Worm (Caenorhabditis elegans) whole organism, L1 larva: Measurements from ENCODE around the gene asm-3.
A peak's percentile ranks its signal among the peaks of the same experiment; 100 is the strongest.

Source experiments
- C04F5.9 ChIP-seq: sonication (generic microtip); optimal IDR thresholded peaks from 2 replicates; lab custom pipeline; 2016; ENCODE audit warnings: missing genetic modification characterization, missing compliant biosample characterization
- C16A3.4 ChIP-seq: fragments of 150-350 bp; optimal IDR thresholded peaks from 2 replicates; lab custom pipeline; 2014; ENCODE audit warnings: missing biosample characterization, missing genetic modification characterization
- C34B4.2 ChIP-seq: sonication (generic microtip); optimal IDR thresholded peaks from 2 replicates; lab custom pipeline; 2017; ENCODE audit warnings: mild to moderate bottlenecking, missing genetic modification characterization, missing compliant biosample characterization
- F16B12.6 ChIP-seq: fragments of 150-350 bp; optimal IDR thresholded peaks from 2 replicates; lab custom pipeline; 2014; ENCODE audit warnings: missing biosample characterization, missing genetic modification characterization
- aha-1 ChIP-seq: fragments of 150-350 bp; optimal IDR thresholded peaks from 2 replicates; lab custom pipeline; 2014; ENCODE audit warnings: missing biosample characterization, missing genetic modification characterization
- ceh-63 ChIP-seq: fragments of 200-800 bp; sonication (Bioruptor generic); optimal IDR thresholded peaks from 2 replicates; lab custom pipeline; 2018; ENCODE audit warnings: mild to moderate bottlenecking, missing genetic modification characterization, missing compliant biosample characterization
- dsc-1 ChIP-seq: sonication (generic microtip); optimal IDR thresholded peaks from 2 replicates; lab custom pipeline; 2016; ENCODE audit warnings: mild to moderate bottlenecking, missing genetic modification characterization, missing compliant biosample characterization
- efl-1 ChIP-seq, 4 experiments: fragments of 150-350 bp; optimal IDR thresholded peaks in 3 of 4; peaks in 1 of 4; 1 replicate in 1 of 4; 2 replicates in 3 of 4; lab custom pipeline; 2014; ENCODE audit warnings: missing biosample characterization in 2 of 4, missing genetic modification characterization in 2 of 4, missing genetic modification reagents in 2 of 4
- egl-13 ChIP-seq: sonication (generic microtip); optimal IDR thresholded peaks from 2 replicates; lab custom pipeline; 2016; ENCODE audit warnings: missing genotype, missing genetic modification reagents, missing genetic modification characterization, missing compliant biosample characterization
- egl-27 ChIP-seq, 2 experiments: fragments of 150-350 bp in 1 of 2; sonication (generic microtip); optimal IDR thresholded peaks; 3 replicates each; lab custom pipeline; 2017 to 2018; ENCODE audit warnings: missing biosample characterization in 2 of 2, missing genetic modification characterization in 2 of 2, missing genetic modification reagents in 2 of 2
- elt-2 ChIP-seq: sonication (generic microtip); optimal IDR thresholded peaks from 2 replicates; lab custom pipeline; 2016; ENCODE audit warnings: missing genetic modification characterization, mild to moderate bottlenecking, inconsistent platforms, missing compliant biosample characterization, missing genetic modification reagents
- elt-3 ChIP-seq, 6 experiments: fragments of 150-350 bp in 1 of 6; sonication (generic microtip); optimal IDR thresholded peaks; 2 replicates each; lab custom pipeline; 2017 to 2018; ENCODE audit warnings: missing biosample characterization in 6 of 6, missing genetic modification characterization in 6 of 6, inconsistent platforms in 1 of 6
- ets-5 ChIP-seq: fragments of 200-800 bp; sonication (Bioruptor generic); IDR thresholded peaks from 2 replicates; pipeline ENCODE4 v1.3.6; 2022; ENCODE audit warnings: missing genetic modification characterization, missing compliant biosample characterization
- fkh-10 ChIP-seq: sonication (generic microtip); optimal IDR thresholded peaks from 2 replicates; lab custom pipeline; 2017; ENCODE audit warnings: missing biosample characterization, missing genetic modification reagents, missing genetic modification characterization
- grh-1 ChIP-seq: fragments of 200-800 bp; sonication (Bioruptor generic); IDR thresholded peaks from 2 replicates; pipeline ENCODE4 v1.3.6; 2022; ENCODE audit warnings: missing genetic modification reagents, missing genetic modification characterization, missing compliant biosample characterization
- hlh-4 ChIP-seq: sonication (generic microtip); optimal IDR thresholded peaks from 2 replicates; lab custom pipeline; 2016; ENCODE audit warnings: mild to moderate bottlenecking, missing genetic modification characterization, missing compliant biosample characterization
- hpl-2 ChIP-seq: fragments of 150-350 bp; optimal IDR thresholded peaks from 2 replicates; lab custom pipeline; 2014; ENCODE audit warnings: missing biosample characterization, missing genetic modification reagents, missing genetic modification characterization
- irx-1 ChIP-seq: sonication (generic microtip); optimal IDR thresholded peaks from 2 replicates; lab custom pipeline; 2016; ENCODE audit warnings: missing genetic modification characterization, missing compliant biosample characterization
- jun-1 ChIP-seq: fragments of 150-350 bp; optimal IDR thresholded peaks from 2 replicates; lab custom pipeline; 2014; ENCODE audit warnings: missing biosample characterization, missing genetic modification reagents, missing genetic modification characterization
- lin-35 ChIP-seq, 2 experiments: fragments of 150-350 bp; optimal IDR thresholded peaks; 2 replicates each; lab custom pipeline; 2014; ENCODE audit warnings: missing biosample characterization in 2 of 2, missing genetic modification characterization in 2 of 2, missing genetic modification reagents in 2 of 2
- lsy-2 ChIP-seq, 2 experiments: fragments of 150-350 bp; optimal IDR thresholded peaks; 2 replicates each; lab custom pipeline; 2014; ENCODE audit warnings: missing biosample characterization in 2 of 2, missing genetic modification characterization in 2 of 2
- mef-2 ChIP-seq: fragments of 150-350 bp; optimal IDR thresholded peaks from 2 replicates; lab custom pipeline; 2014; ENCODE audit warnings: missing biosample characterization, missing genetic modification characterization
- nhr-12 ChIP-seq: sonication (generic microtip); optimal IDR thresholded peaks from 2 replicates; lab custom pipeline; 2017; ENCODE audit warnings: missing biosample characterization, missing genetic modification characterization
- nhr-47 ChIP-seq: sonication (generic microtip); optimal IDR thresholded peaks from 2 replicates; lab custom pipeline; 2016; ENCODE audit warnings: mild to moderate bottlenecking, missing genetic modification characterization, moderate library complexity, missing compliant biosample characterization
- nhr-76 ChIP-seq: sonication (generic microtip); optimal IDR thresholded peaks from 2 replicates; lab custom pipeline; 2017; ENCODE audit warnings: missing biosample characterization, missing genetic modification characterization
- nhr-85 ChIP-seq: sonication (generic microtip); peaks from one replicate; lab custom pipeline; 2016; ENCODE audit warnings: missing genetic modification characterization, inconsistent platforms, missing compliant biosample characterization
- pax-3 ChIP-seq: fragments of 200-800 bp; sonication (Bioruptor generic); optimal IDR thresholded peaks from 2 replicates; lab custom pipeline; 2018; ENCODE audit warnings: mild to moderate bottlenecking, missing genetic modification characterization, moderate library complexity, missing compliant biosample characterization
- pqm-1 ChIP-seq: sonication (generic microtip); optimal IDR thresholded peaks from 3 replicates; lab custom pipeline; 2017; ENCODE audit warnings: missing biosample characterization, missing genetic modification characterization
- rnt-1 ChIP-seq: sonication (generic microtip); optimal IDR thresholded peaks from 2 replicates; lab custom pipeline; 2016; ENCODE audit warnings: mild to moderate bottlenecking, missing genetic modification characterization, moderate library complexity, missing compliant biosample characterization
- skn-1 ChIP-seq: fragments of 150-350 bp; optimal IDR thresholded peaks from 2 replicates; lab custom pipeline; 2014; ENCODE audit warnings: missing biosample characterization, missing genetic modification characterization
- snpc-4 ChIP-seq: fragments of 150-350 bp; optimal IDR thresholded peaks from 2 replicates; lab custom pipeline; 2014; ENCODE audit warnings: missing biosample characterization, missing genetic modification characterization
- snu-23 ChIP-seq: sonication (generic microtip); optimal IDR thresholded peaks from 2 replicates; lab custom pipeline; 2016; ENCODE audit warnings: missing genetic modification characterization, missing compliant biosample characterization
- sox-4 ChIP-seq: sonication (generic microtip); optimal IDR thresholded peaks from 2 replicates; lab custom pipeline; 2016; ENCODE audit warnings: missing genetic modification characterization, missing compliant biosample characterization
- sptf-1 ChIP-seq: fragments of 150-350 bp; optimal IDR thresholded peaks from 2 replicates; lab custom pipeline; 2014; ENCODE audit warnings: missing biosample characterization, missing genetic modification characterization
- sup-37 ChIP-seq: fragments of 200-800 bp; sonication (Bioruptor generic); optimal IDR thresholded peaks from 2 replicates; lab custom pipeline; 2018; ENCODE audit warnings: mild to moderate bottlenecking, missing genetic modification characterization, missing compliant biosample characterization
- tbx-2 ChIP-seq: sonication (generic microtip); optimal IDR thresholded peaks from 2 replicates; lab custom pipeline; 2016; ENCODE audit warnings: missing genetic modification characterization, missing compliant biosample characterization
- unc-130 ChIP-seq: fragments of 150-350 bp; optimal IDR thresholded peaks from 2 replicates; lab custom pipeline; 2017; ENCODE audit warnings: missing biosample characterization, missing genetic modification characterization, inconsistent platforms
- unc-62 ChIP-seq: fragments of 150-350 bp; optimal IDR thresholded peaks from 2 replicates; lab custom pipeline; 2014; ENCODE audit warnings: missing biosample characterization, missing genetic modification reagents, missing genetic modification characterization
- unc-86 ChIP-seq: sonication (generic microtip); optimal IDR thresholded peaks from 2 replicates; lab custom pipeline; 2016; ENCODE audit warnings: missing genetic modification characterization, missing compliant biosample characterization
- vab-15 ChIP-seq: sonication (generic microtip); optimal IDR thresholded peaks from 2 replicates; lab custom pipeline; 2017; ENCODE audit warnings: missing genotype, mild to moderate bottlenecking, missing genetic modification characterization, missing compliant biosample characterization
- zag-1 ChIP-seq: fragments of 150-350 bp; optimal IDR thresholded peaks from 2 replicates; lab custom pipeline; 2014; ENCODE audit warnings: missing biosample characterization, missing genetic modification characterization
- ztf-11 ChIP-seq, 2 experiments: sonication (generic microtip); optimal IDR thresholded peaks; 2 replicates each; lab custom pipeline; 2016 to 2017; ENCODE audit warnings: missing genetic modification characterization in 2 of 2, missing biosample characterization in 1 of 2, missing compliant biosample characterization in 1 of 2

asm-3 gene

ce11 chrIV:551923-552322 lies 28.3 kb upstream of the asm-3 start:
- TF ChIP-seq egl-27 (tag; optimal IDR thresholded peaks at IDR 0.05; lab: Kevin White, UChicago) (no peak), vab-15 (tag; lab: Kevin White, UChicago) (no peak), sptf-1 (tag; lab: Kevin White, UChicago) (no peak), elt-2 (peak; percentile 88)

- TF ChIP-seq snu-23 (GFP tag; lab: Kevin White, UChicago) = no peak
- no peak for TF ChIP-seq elt-3 (tag; optimal IDR thresholded peaks at IDR 0.05; lab: Kevin White, UChicago)
- no peak for TF ChIP-seq hpl-2 (GFP tag; lab: Kevin White, UChicago)
- no peak for TF ChIP-seq lin-35 (GFP tag; optimal IDR thresholded peaks at IDR 0.05; lab: Kevin White, UChicago)
- TF ChIP-seq ztf-11 (tag; optimal IDR thresholded peaks at IDR 0.05; lab: Kevin White, UChicago) = no peak
- no peak for TF ChIP-seq ets-5 (GFP tag; lab: Robert Waterston, UW)
- TF ChIP-seq tbx-2 (tag; lab: Kevin White, UChicago) = no peak
- TF ChIP-seq irx-1 (tag; lab: Kevin White, UChicago) = no peak
- TF ChIP-seq unc-130 (tag; lab: Kevin White, UChicago) = no peak
- no peak for TF ChIP-seq ceh-63 (GFP tag; lab: Kevin White, UChicago)
- TF ChIP-seq jun-1 (tag; lab: Kevin White, UChicago) = no peak
Measured at ce11 chrIV:548000-548399, 24.4 kb upstream of the asm-3 start, which contains the start of gene F56A11.4. Gene F56A11.4, plus strand, starts transcription at chrIV:548300.

- TF ChIP-seq skn-1 (tag; lab: Kevin White, UChicago) (no peak), unc-130 (tag; lab: Kevin White, UChicago) (no peak), snu-23 (GFP tag; lab: Kevin White, UChicago) (no peak), unc-86 (tag; lab: Kevin White, UChicago) (no peak), jun-1 (tag; lab: Kevin White, UChicago) (no peak), hlh-4 (tag; lab: Kevin White, UChicago) (no peak), snpc-4 (tag; lab: Kevin White, UChicago) (no peak)
Measured at ce11 chrIV:545852-546251, 22.2 kb upstream of the asm-3 start.

ce11 chrIV:531835-532234 lies 8.2 kb upstream of the asm-3 start, which contains the start of gene glt-7:
Gene glt-7, plus strand, starts transcription at chrIV:532135.
- TF ChIP-seq hpl-2 (GFP tag; lab: Kevin White, UChicago) = no peak
- no peak for TF ChIP-seq efl-1 (optimal IDR thresholded peaks at IDR 0.05; lab: Kevin White, UChicago)
- TF ChIP-seq efl-1 (GFP tag; optimal IDR thresholded peaks at IDR 0.05 in 1 of 2; lab: Kevin White, UChicago) = peak in 1 of 2 experiments; percentile 64
- TF ChIP-seq, all 84 proteins: peak for 1

ce11 chrIV:524352-524751 lies 743 bp upstream of the asm-3 start, which contains the start of gene W03G1.2:
Gene W03G1.2, plus strand, starts transcription at chrIV:524652.
- no peak for TF ChIP-seq rnt-1 (tag; lab: Kevin White, UChicago)
- no peak for TF ChIP-seq lsy-2 (tag; optimal IDR thresholded peaks at IDR 0.05; lab: Kevin White, UChicago)
- no peak for TF ChIP-seq tbx-2 (tag; lab: Kevin White, UChicago)
- TF ChIP-seq F16B12.6 (tag; lab: Kevin White, UChicago) = no peak
- TF ChIP-seq pqm-1 (tag; lab: Kevin White, UChicago) = no peak
- TF ChIP-seq nhr-47 (tag; lab: Kevin White, UChicago) = no peak
- TF ChIP-seq nhr-76 (tag; lab: Kevin White, UChicago) = no peak
- no peak for TF ChIP-seq C04F5.9
- no peak for TF ChIP-seq mef-2
- no peak for TF ChIP-seq aha-1 (tag; lab: Kevin White, UChicago)
- no peak for TF ChIP-seq sup-37

ce11 chrIV:522566-522965 lies 1.0 kb downstream of the asm-3 start:
- no peak for TF ChIP-seq C34B4.2 (tag; lab: Kevin White, UChicago)
- no peak for TF ChIP-seq pax-3
- TF ChIP-seq zag-1 (tag; lab: Kevin White, UChicago) = no peak
- TF ChIP-seq lin-35 (GFP tag; optimal IDR thresholded peaks at IDR 0.05; lab: Kevin White, UChicago) = no peak
- TF ChIP-seq sptf-1 (tag; lab: Kevin White, UChicago) = no peak
- TF ChIP-seq nhr-85 (tag; lab: Kevin White, UChicago) = no peak
- TF ChIP-seq fkh-10 = no peak
- TF ChIP-seq grh-1 (GFP tag; lab: Robert Waterston, UW) = no peak
- no peak for TF ChIP-seq sox-4
- TF ChIP-seq vab-15 (tag; lab: Kevin White, UChicago) = no peak
- TF ChIP-seq dsc-1 (tag; lab: Kevin White, UChicago) = no peak
- no peak for TF ChIP-seq C16A3.4 (tag; lab: Kevin White, UChicago)
- TF ChIP-seq egl-13 (tag; lab: Kevin White, UChicago) = no peak
- TF ChIP-seq unc-62 (GFP tag; lab: Kevin White, UChicago) = no peak
- no peak for TF ChIP-seq nhr-12 (tag; lab: Kevin White, UChicago)
